Fruit fly (Drosophila melanogaster) whole organism, embryonic: ENCODE measurements around the gene Lsd-1.
A peak's percentile ranks its signal among the peaks of the same experiment; 100 is the strongest.

ENCODE experiments used
- CG10209 ChIP-seq: fragments of 200-800 bp; sonication (Bioruptor generic); optimal IDR thresholded peaks from 3 replicates; lab custom pipeline; 2017; ENCODE audit warnings: missing biosample characterization, mild to moderate bottlenecking, missing genetic modification characterization, missing genetic modification reagents
- CG10274 ChIP-seq: fragments of 200-800 bp; sonication (Bioruptor generic); optimal IDR thresholded peaks from 3 replicates; lab custom pipeline; 2017; ENCODE audit warnings: missing biosample characterization, mild to moderate bottlenecking, missing genetic modification characterization
- CG10979 ChIP-seq: fragments of 200-800 bp; sonication (Bioruptor generic); optimal IDR thresholded peaks from 2 replicates; lab custom pipeline; 2018; ENCODE audit warnings: missing biosample characterization, mild to moderate bottlenecking, missing genetic modification characterization, moderate library complexity
- CG11093 ChIP-seq: fragments of 200-800 bp; sonication (Bioruptor generic); IDR thresholded peaks from 3 replicates; pipeline ENCODE4 v1.3.6; 2022; ENCODE audit warnings: missing biosample characterization, missing genetic modification characterization
- CG11247 ChIP-seq: fragments of 200-800 bp; sonication (Bioruptor generic); IDR thresholded peaks from 2 replicates; pipeline ENCODE4 v1.3.6; 2022; ENCODE audit warnings: missing biosample characterization, missing genetic modification characterization
- CG12391 ChIP-seq: fragments of 200-800 bp; sonication (Bioruptor generic); optimal IDR thresholded peaks from 3 replicates; lab custom pipeline; 2018; ENCODE audit warnings: missing biosample characterization, mild to moderate bottlenecking, missing genetic modification characterization, moderate library complexity
- CG15073 ChIP-seq: fragments of 200-800 bp; sonication (Bioruptor generic); optimal IDR thresholded peaks from 2 replicates; lab custom pipeline; 2016; ENCODE audit warnings: missing biosample characterization, missing genetic modification characterization
- CG15514 ChIP-seq: fragments of 200-800 bp; sonication (Bioruptor generic); optimal IDR thresholded peaks from 3 replicates; lab custom pipeline; 2017; ENCODE audit warnings: missing biosample characterization, missing genetic modification characterization, mild to moderate bottlenecking, moderate library complexity, missing genetic modification reagents
- CG18262 ChIP-seq: fragments of 200-800 bp; optimal IDR thresholded peaks from 3 replicates; lab custom pipeline; 2019; ENCODE audit warnings: missing biosample characterization, mild to moderate bottlenecking, missing genetic modification characterization, moderate library complexity
- CG18764 ChIP-seq: fragments of 200-800 bp; sonication (Bioruptor generic); optimal IDR thresholded peaks from 3 replicates; lab custom pipeline; 2016; ENCODE audit warnings: missing biosample characterization, missing genetic modification characterization
- CG2129 ChIP-seq: fragments of 200-800 bp; sonication (Bioruptor generic); IDR thresholded peaks from 2 replicates; pipeline ENCODE4 v1.3.6; 2022; ENCODE audit warnings: missing biosample characterization, missing genetic modification characterization; ENCODE audit not compliant: partially characterized antibody
- CG2875 ChIP-seq: fragments of 200-800 bp; sonication (Bioruptor generic); optimal IDR thresholded peaks from 2 replicates; lab custom pipeline; 2017; ENCODE audit warnings: missing biosample characterization, mild to moderate bottlenecking, missing genetic modification characterization, missing genetic modification reagents
- CG3065 ChIP-seq: fragments of 200-800 bp; sonication (Bioruptor generic); optimal IDR thresholded peaks from 2 replicates; lab custom pipeline; 2016; ENCODE audit warnings: missing biosample characterization, missing genetic modification characterization
- CG31365 ChIP-seq: fragments of 200-800 bp; sonication (Bioruptor generic); optimal IDR thresholded peaks from 2 replicates; lab custom pipeline; 2018; ENCODE audit warnings: missing biosample characterization, mild to moderate bottlenecking, missing genetic modification characterization
- CG32772 ChIP-seq: fragments of 200-800 bp; sonication (Bioruptor generic); IDR thresholded peaks from 2 replicates; pipeline ENCODE4 v1.3.6; 2022; ENCODE audit warnings: missing biosample characterization, missing genetic modification characterization
- CG3995 ChIP-seq: fragments of 200-800 bp; sonication (Bioruptor generic); optimal IDR thresholded peaks from 3 replicates; lab custom pipeline; 2016; ENCODE audit warnings: missing biosample characterization, missing genetic modification characterization
- CG7786 ChIP-seq: fragments of 200-800 bp; sonication (Bioruptor generic); optimal IDR thresholded peaks from 2 replicates; lab custom pipeline; 2016; ENCODE audit warnings: missing biosample characterization, missing genetic modification characterization
- CHES-1-like ChIP-seq: fragments of 200-800 bp; sonication (Bioruptor generic); optimal IDR thresholded peaks from 2 replicates; lab custom pipeline; 2016; ENCODE audit warnings: missing biosample characterization, missing genetic modification characterization
- Dbx ChIP-seq: fragments of 200-800 bp; sonication (Bioruptor generic); IDR thresholded peaks from 3 replicates; pipeline ENCODE4 v1.3.6; 2022; ENCODE audit warnings: missing biosample characterization, missing genetic modification characterization
- Dek ChIP-seq: fragments of 200-800 bp; sonication (Bioruptor generic); optimal IDR thresholded peaks from 3 replicates; lab custom pipeline; 2019; ENCODE audit warnings: missing biosample characterization, mild to moderate bottlenecking, missing genetic modification characterization, moderate library complexity
- Elba2 ChIP-seq: fragments of 200-800 bp; sonication (Bioruptor generic); optimal IDR thresholded peaks from 3 replicates; lab custom pipeline; 2016; ENCODE audit warnings: missing biosample characterization, missing genetic modification characterization
- Ets65A ChIP-seq: fragments of 200-800 bp; sonication (Bioruptor generic); peaks from one replicate; lab custom pipeline; 2016; ENCODE audit warnings: missing biosample characterization, missing genetic modification characterization
- Gsc ChIP-seq: fragments of 200-800 bp; sonication (Bioruptor generic); IDR thresholded peaks from 2 replicates; pipeline ENCODE4 v1.3.6; 2022; ENCODE audit warnings: missing biosample characterization, missing genetic modification characterization
- Hr51 ChIP-seq, 2 experiments: fragments of 200-800 bp; sonication (Bioruptor generic); optimal IDR thresholded peaks; 2 replicates in 1 of 2; 3 replicates in 1 of 2; lab custom pipeline; 2016 to 2018; ENCODE audit warnings: missing biosample characterization in 2 of 2, missing genetic modification characterization in 2 of 2, mild to moderate bottlenecking in 1 of 2, moderate library complexity in 1 of 2
- MBD-R2 ChIP-seq: fragments of 200-800 bp; sonication (Bioruptor generic); IDR thresholded peaks from 2 replicates; pipeline ENCODE4 v1.3.6; 2022; ENCODE audit warnings: missing biosample characterization, missing genetic modification characterization
- Max ChIP-seq: fragments of 200-800 bp; sonication (Bioruptor generic); optimal IDR thresholded peaks from 2 replicates; lab custom pipeline; 2016; ENCODE audit warnings: missing biosample characterization, mild to moderate bottlenecking, missing genetic modification characterization
- Sin3A ChIP-seq: fragments of >200 bp; optimal IDR thresholded peaks from 2 replicates; lab custom pipeline; 2018
- Six4 ChIP-seq: fragments of 200-800 bp; sonication (Bioruptor generic); optimal IDR thresholded peaks from 2 replicates; lab custom pipeline; 2016; ENCODE audit warnings: missing biosample characterization, missing genetic modification characterization
- aop ChIP-seq: fragments of 200-800 bp; sonication (Bioruptor generic); IDR thresholded peaks from 2 replicates; pipeline ENCODE4 v1.3.6; 2022; ENCODE audit warnings: missing biosample characterization, missing genetic modification characterization
- croc ChIP-seq: fragments of 200-800 bp; sonication (Bioruptor generic); conservative IDR thresholded peaks from 3 replicates; pipeline ENCODE4 v1.3.6; 2022; ENCODE audit warnings: missing biosample characterization, missing genetic modification characterization
- disco-r ChIP-seq: fragments of 200-800 bp; sonication (Bioruptor generic); optimal IDR thresholded peaks from 2 replicates; lab custom pipeline; 2016; ENCODE audit warnings: missing biosample characterization, missing genetic modification characterization
- ems ChIP-seq: fragments of 200-800 bp; sonication (Bioruptor generic); optimal IDR thresholded peaks from 3 replicates; lab custom pipeline; 2016; ENCODE audit warnings: missing biosample characterization, missing genetic modification characterization
- exex ChIP-seq: fragments of 200-800 bp; sonication (Bioruptor generic); optimal IDR thresholded peaks from 4 replicates; lab custom pipeline; 2018; ENCODE audit warnings: missing biosample characterization, mild to moderate bottlenecking, missing genetic modification characterization, moderate library complexity
- ftz-f1 ChIP-seq: fragments of 200-800 bp; sonication (Bioruptor generic); optimal IDR thresholded peaks from 2 replicates; lab custom pipeline; 2016; ENCODE audit warnings: missing biosample characterization, missing genetic modification characterization
- fu2 ChIP-seq: fragments of 200-800 bp; sonication (Bioruptor generic); optimal IDR thresholded peaks from 2 replicates; lab custom pipeline; 2016; ENCODE audit warnings: missing biosample characterization, missing genetic modification characterization
- gro ChIP-seq: fragments of 200-800 bp; sonication (Bioruptor generic); optimal IDR thresholded peaks from 2 replicates; lab custom pipeline; 2016; ENCODE audit warnings: missing biosample characterization, missing genetic modification characterization
- gsb ChIP-seq: fragments of 200-800 bp; sonication (Bioruptor generic); IDR thresholded peaks from 2 replicates; pipeline ENCODE4 v1.3.6; 2022; ENCODE audit warnings: missing biosample characterization, missing genetic modification characterization
- hbn ChIP-seq: fragments of 200-800 bp; sonication (Bioruptor generic); IDR thresholded peaks from 2 replicates; pipeline ENCODE4 v1.3.6; 2022; ENCODE audit warnings: missing biosample characterization, missing genetic modification characterization; ENCODE audit not compliant: partially characterized antibody
- lbe ChIP-seq: fragments of 200-800 bp; sonication (Bioruptor generic); optimal IDR thresholded peaks from 2 replicates; lab custom pipeline; 2016; ENCODE audit warnings: missing biosample characterization, mild to moderate bottlenecking, missing genetic modification characterization
- odd ChIP-seq: fragments of 200-800 bp; sonication (Bioruptor generic); optimal IDR thresholded peaks from 2 replicates; lab custom pipeline; 2017; ENCODE audit warnings: missing biosample characterization, mild to moderate bottlenecking, missing genetic modification characterization
- otp ChIP-seq: fragments of 200-800 bp; sonication (Bioruptor generic); IDR thresholded peaks from 3 replicates; pipeline ENCODE4, ENCODE4 v1.3.6; 2022; ENCODE audit warnings: missing biosample characterization, missing genetic modification characterization
- pho ChIP-seq: fragments of 200-800 bp; sonication (Bioruptor generic); optimal IDR thresholded peaks from 2 replicates; lab custom pipeline; 2016; ENCODE audit warnings: missing biosample characterization, missing genetic modification characterization
- phol ChIP-seq: fragments of 200-800 bp; sonication (Bioruptor generic); optimal IDR thresholded peaks from 3 replicates; lab custom pipeline; 2018; ENCODE audit warnings: missing biosample characterization, mild to moderate bottlenecking, missing genetic modification characterization, moderate library complexity
- pnt ChIP-seq: fragments of 200-800 bp; sonication (Bioruptor generic); optimal IDR thresholded peaks from 3 replicates; lab custom pipeline; 2016; ENCODE audit warnings: missing biosample characterization, missing genetic modification characterization
- pros ChIP-seq: fragments of 200-800 bp; sonication (Bioruptor generic); optimal IDR thresholded peaks from 3 replicates; lab custom pipeline; 2019; ENCODE audit warnings: missing biosample characterization, mild to moderate bottlenecking, missing genetic modification characterization, moderate library complexity
- slou ChIP-seq: fragments of 200-800 bp; sonication (Bioruptor generic); optimal IDR thresholded peaks from 3 replicates; lab custom pipeline; 2016; ENCODE audit warnings: missing biosample characterization, missing genetic modification characterization
- sna ChIP-seq: fragments of 200-800 bp; sonication (Bioruptor generic); IDR thresholded peaks from 2 replicates; pipeline ENCODE4 v1.3.6; 2022; ENCODE audit warnings: missing biosample characterization, missing genetic modification characterization; ENCODE audit not compliant: partially characterized antibody
- tin ChIP-seq: fragments of 200-800 bp; sonication (Bioruptor generic); optimal IDR thresholded peaks from 3 replicates; lab custom pipeline; 2016; ENCODE audit warnings: missing biosample characterization, missing genetic modification characterization
- ttk ChIP-seq: fragments of 200-800 bp; sonication (Bioruptor generic); IDR thresholded peaks from 2 replicates; pipeline ENCODE4 v2.1.2; 2022; ENCODE audit warnings: missing biosample characterization, missing genetic modification characterization
- unpg ChIP-seq: fragments of 200-800 bp; sonication (Bioruptor generic); optimal IDR thresholded peaks from 3 replicates; lab custom pipeline; 2018; ENCODE audit warnings: missing biosample characterization, mild to moderate bottlenecking, missing genetic modification characterization, moderate library complexity
- wek ChIP-seq: fragments of 200-800 bp; sonication (Bioruptor generic); optimal IDR thresholded peaks from 3 replicates; lab custom pipeline; 2018; ENCODE audit warnings: missing biosample characterization, mild to moderate bottlenecking, missing genetic modification characterization, moderate library complexity

Gene Lsd-1

dm6 chr3R:23723381-23724034 lies 40.1 kb upstream of the Lsd-1 start (continued):
- no peak for TF ChIP-seq CG18764 (GFP tag; lab: Kevin White, UChicago)
- TF ChIP-seq pho (GFP tag; lab: Kevin White, UChicago): no peak
- TF ChIP-seq sna (GFP tag; lab: Robert Waterston, UW): no peak
- TF ChIP-seq CG32772 (GFP tag; lab: Robert Waterston, UW): no peak
- TF ChIP-seq tin (GFP tag; lab: Kevin White, UChicago): no peak
- TF ChIP-seq croc: no peak; the same call in 2 of the 3 replicates
- TF ChIP-seq CG2129 (GFP tag; lab: Robert Waterston, UW): no peak
- peak; percentile 23 for TF ChIP-seq ems (GFP tag; lab: Kevin White, UChicago)
- no peak for TF ChIP-seq CG3065 (GFP tag; lab: Kevin White, UChicago)
- no peak for TF ChIP-seq pros
- no peak for TF ChIP-seq CG11093
- peak; percentile 11 for TF ChIP-seq CG15514 (GFP tag; lab: Kevin White, UChicago)
- TF ChIP-seq ftz-f1 (GFP tag; lab: Kevin White, UChicago): no peak
- peak; percentile 75; the same call in 2 of the 3 replicates for TF ChIP-seq otp (GFP tag; lab: Robert Waterston, UW)
- peak; percentile 9 for TF ChIP-seq CG18262 (tag; lab: Kevin White, UChicago)
- TF ChIP-seq CG2875 (GFP tag; lab: Kevin White, UChicago): peak; percentile 68
- peak; percentile 10 for TF ChIP-seq Max (GFP tag; lab: Kevin White, UChicago)
- TF ChIP-seq slou (GFP tag; lab: Kevin White, UChicago): no peak
- TF ChIP-seq CG15073: no peak
- TF ChIP-seq wek (GFP tag; lab: Kevin White, UChicago): peak; percentile 83
- TF ChIP-seq Gsc (GFP tag; lab: Robert Waterston, UW): no peak
- peak; percentile 36; the same call in 1 of the 2 replicates for TF ChIP-seq ttk
- TF ChIP-seq CG10209: peak; percentile 31
- TF ChIP-seq Hr51 (GFP tag; optimal IDR thresholded peaks at IDR 0.05; lab: Kevin White, UChicago): no peak
- TF ChIP-seq odd: peak; percentile 12
- TF ChIP-seq aop (GFP tag; lab: Robert Waterston, UW): no peak
- TF ChIP-seq Elba2: no peak
- TF ChIP-seq phol (tag; lab: Kevin White, UChicago): no peak
- TF ChIP-seq Dek (tag; lab: Kevin White, UChicago): no peak
- no peak for TF ChIP-seq disco-r (GFP tag; lab: Kevin White, UChicago)
- no peak for TF ChIP-seq gro (GFP tag; lab: Kevin White, UChicago)
- TF ChIP-seq gsb (GFP tag; lab: Robert Waterston, UW): peak; percentile 59; the same call in 1 of the 2 replicates
- TF ChIP-seq CG31365 (tag; lab: Kevin White, UChicago): peak; percentile 82
- peak; percentile 78; the same call in 2 of the 3 replicates for TF ChIP-seq Dbx (GFP tag; lab: Robert Waterston, UW)
- TF ChIP-seq CHES-1-like: peak; percentile 6
- peak; percentile 18 for TF ChIP-seq CG10979 (tag; lab: Kevin White, UChicago)
- TF ChIP-seq CG11247 (GFP tag; lab: Robert Waterston, UW): no peak
- TF ChIP-seq unpg: no peak
- peak; percentile 60 for TF ChIP-seq pnt (GFP tag; lab: Kevin White, UChicago)
- TF ChIP-seq fu2: no peak
- TF ChIP-seq hbn (GFP tag; lab: Robert Waterston, UW): no peak
- TF ChIP-seq CG7786 (GFP tag; lab: Kevin White, UChicago): no peak
- no peak for TF ChIP-seq Ets65A
- peak; percentile 39 for TF ChIP-seq lbe (GFP tag; lab: Kevin White, UChicago)
- TF ChIP-seq CG3995 (GFP tag; lab: Kevin White, UChicago): no peak
- no peak for TF ChIP-seq MBD-R2 (GFP tag; lab: Robert Waterston, UW)
- TF ChIP-seq Sin3A (lab: Kevin White, UChicago): no peak
- no peak for TF ChIP-seq Six4 (GFP tag; lab: Kevin White, UChicago)
- TF ChIP-seq CG10274 (GFP tag; lab: Kevin White, UChicago): no peak
- TF ChIP-seq CG12391 (tag; lab: Kevin White, UChicago): no peak
- TF ChIP-seq exex (tag; lab: Kevin White, UChicago): peak; percentile 51
